Worm (Caenorhabditis elegans) whole organism, midembryonic: Measurements from ENCODE around the gene daf-22.

Experiments
- T22C8.4 ChIP-seq: fragments of 200-800 bp; sonication (Bioruptor generic); IDR thresholded peaks from 2 replicates; pipeline ENCODE4 v1.3.6; 2022; ENCODE audit warnings: missing genetic modification characterization, missing compliant biosample characterization
- flt-1 ChIP-seq: fragments of 200-800 bp; sonication (Bioruptor generic); IDR thresholded peaks from 2 replicates; pipeline ENCODE4 v1.3.6; 2022; ENCODE audit warnings: missing genetic modification characterization, missing compliant biosample characterization
- klf-2 ChIP-seq: fragments of 200-800 bp; sonication (Bioruptor generic); conservative IDR thresholded peaks from 2 replicates; pipeline ENCODE4 v1.3.6; 2022; ENCODE audit warnings: missing genetic modification reagents, missing genetic modification characterization, missing compliant biosample characterization
- med-1 ChIP-seq: sonication (generic microtip); optimal IDR thresholded peaks from 2 replicates; lab custom pipeline; 2017; ENCODE audit warnings: missing genetic modification characterization, mild to moderate bottlenecking, missing compliant biosample characterization, antibody characterized with exemption, missing genetic modification reagents; ENCODE audit not compliant: insufficient read depth
- ztf-23 ChIP-seq: fragments of 200-800 bp; sonication (Bioruptor generic); IDR thresholded peaks from 2 replicates; pipeline ENCODE4 v1.3.6; 2022; ENCODE audit warnings: missing genetic modification reagents, missing genetic modification characterization, missing compliant biosample characterization
- ztf-29 ChIP-seq: fragments of 200-800 bp; sonication (Bioruptor generic); IDR thresholded peaks from 2 replicates; pipeline ENCODE4 v1.3.6; 2022; ENCODE audit warnings: missing genetic modification reagents, missing genetic modification characterization, missing compliant biosample characterization

ce11 chrII:12408717-12409116 is 16.8 kb downstream of the daf-22 start, which contains the start of gene sre-31:
- no peak for TF ChIP-seq flt-1
- no peak for TF ChIP-seq med-1 (GFP tag; lab: Kevin White, UChicago)
- TF ChIP-seq ztf-23: no peak
- no peak for TF ChIP-seq klf-2
- TF ChIP-seq ztf-29 (GFP tag; lab: Robert Waterston, UW): no peak
- no peak for TF ChIP-seq T22C8.4 (GFP tag; lab: Robert Waterston, UW)
